Worm (Caenorhabditis elegans): Measurements from ENCODE around the gene T24E12.3.

- no peak for TF ChIP-seq ceh-22 (tag; optimal IDR thresholded peaks at IDR 0.05)
- no peak for TF ChIP-seq ceh-34 (tag; optimal IDR thresholded peaks at IDR 0.05)
Observed at ce11 chrII:3793336-3793735, 17.5 kb downstream of the T24E12.3 start, which contains the start of gene fbxb-99.

All from whole organism, late embryonic.